Worm (Caenorhabditis elegans) whole organism, L4 larva: Measurements from ENCODE around the gene fbxa-220.

ENCODE experiments used
- R02D3.7 ChIP-seq: fragments of 150-350 bp; sonication (generic microtip); optimal IDR thresholded peaks from 3 replicates; lab custom pipeline; 2014; ENCODE audit warnings: missing biosample characterization, missing genetic modification characterization
- T26A8.4 ChIP-seq: fragments of 200-800 bp; sonication (Bioruptor generic); IDR thresholded peaks from 2 replicates; pipeline ENCODE4 v1.3.6; 2022; ENCODE audit warnings: missing genetic modification characterization, missing compliant biosample characterization
- Y48G9A.11 ChIP-seq: fragments of 200-800 bp; sonication (Bioruptor generic); IDR thresholded peaks from 2 replicates; pipeline ENCODE4 v1.3.6; 2022; ENCODE audit warnings: missing genetic modification reagents, missing genetic modification characterization, missing compliant biosample characterization
- aha-1 ChIP-seq: fragments of 150-350 bp; peaks from one replicate; lab custom pipeline; 2014; ENCODE audit warnings: missing biosample characterization, missing genetic modification characterization
- ama-1 ChIP-seq: fragments of 150-350 bp; optimal IDR thresholded peaks from 2 replicates; lab custom pipeline; 2014; ENCODE audit warnings: inconsistent platforms, mixed read lengths
- arid-1 ChIP-seq: fragments of 200-800 bp; sonication (Bioruptor generic); conservative IDR thresholded peaks from 2 replicates; pipeline ENCODE4 v1.3.6; 2022; ENCODE audit warnings: missing genetic modification reagents, missing genetic modification characterization, missing compliant biosample characterization
- attf-4 ChIP-seq: sonication (generic microtip); optimal IDR thresholded peaks from 3 replicates; lab custom pipeline; 2017; ENCODE audit warnings: missing biosample characterization, missing genetic modification characterization
- ceh-44 ChIP-seq: fragments of 200-800 bp; sonication (Bioruptor generic); IDR thresholded peaks from 2 replicates; pipeline ENCODE4 v1.3.6; 2022; ENCODE audit warnings: missing genetic modification reagents, missing genetic modification characterization, missing compliant biosample characterization
- cey-2 ChIP-seq: sonication (generic microtip); optimal IDR thresholded peaks from 3 replicates; lab custom pipeline; 2017; ENCODE audit warnings: missing genetic modification characterization, mild to moderate bottlenecking, missing compliant biosample characterization, antibody characterized with exemption, borderline replicate concordance; ENCODE audit not compliant: insufficient read depth
- daf-12 ChIP-seq: fragments of 150-350 bp; optimal IDR thresholded peaks from 2 replicates; lab custom pipeline; 2014; ENCODE audit warnings: missing biosample characterization, missing genetic modification reagents, missing genetic modification characterization
- daf-19 ChIP-seq: fragments of 200-800 bp; sonication (Bioruptor generic); conservative IDR thresholded peaks from 2 replicates; pipeline ENCODE4 v1.3.6; 2022; ENCODE audit warnings: missing genetic modification characterization, missing compliant biosample characterization
- dmd-6 ChIP-seq: fragments of 200-800 bp; sonication (Bioruptor generic); IDR thresholded peaks from 2 replicates; pipeline ENCODE4 v1.3.6; 2022; ENCODE audit warnings: missing genetic modification reagents, missing genetic modification characterization, missing compliant biosample characterization
- dmd-8 ChIP-seq: fragments of 200-800 bp; sonication (Bioruptor generic); IDR thresholded peaks from 2 replicates; pipeline ENCODE4 v1.3.6; 2022; ENCODE audit warnings: missing genetic modification characterization, missing compliant biosample characterization
- duxl-1 ChIP-seq: sonication (generic microtip); optimal IDR thresholded peaks from 2 replicates; lab custom pipeline; 2016; ENCODE audit warnings: mild to moderate bottlenecking, missing genetic modification characterization, moderate library complexity, missing compliant biosample characterization; ENCODE audit not compliant: poor library complexity
- dve-1 ChIP-seq: sonication (generic microtip); optimal IDR thresholded peaks from 2 replicates; lab custom pipeline; 2017; ENCODE audit warnings: antibody characterized with exemption, mild to moderate bottlenecking, missing genetic modification characterization, missing compliant biosample characterization; ENCODE audit not compliant: insufficient read depth
- egl-43 ChIP-seq: fragments of 200-800 bp; sonication (Bioruptor generic); IDR thresholded peaks from 2 replicates; pipeline ENCODE4 v1.3.6; 2022; ENCODE audit warnings: missing genetic modification reagents, missing genetic modification characterization, missing compliant biosample characterization
- fkh-10 ChIP-seq: fragments of 150-350 bp; optimal IDR thresholded peaks from 2 replicates; lab custom pipeline; 2014; ENCODE audit warnings: missing biosample characterization, missing genetic modification reagents, missing genetic modification characterization
- hif-1 ChIP-seq, 2 experiments: sonication (generic microtip); optimal IDR thresholded peaks; 2 replicates each; lab custom pipeline; 2016 to 2017; ENCODE audit warnings: missing compliant biosample characterization in 2 of 2, missing genetic modification characterization in 2 of 2, missing genetic modification reagents in 2 of 2, missing genotype in 2 of 2, mild to moderate bottlenecking in 1 of 2
- jun-1 ChIP-seq: fragments of 150-350 bp; optimal IDR thresholded peaks from 2 replicates; lab custom pipeline; 2014; ENCODE audit warnings: missing biosample characterization, missing genetic modification reagents, missing genetic modification characterization
- lin-1 ChIP-seq: fragments of 200-800 bp; sonication (Bioruptor generic); IDR thresholded peaks from 2 replicates; pipeline ENCODE4 v1.3.6; 2022; ENCODE audit warnings: missing genetic modification reagents, missing genetic modification characterization, missing compliant biosample characterization
- lin-38 ChIP-seq: fragments of 200-800 bp; sonication (Bioruptor generic); IDR thresholded peaks from 2 replicates; pipeline ENCODE4 v1.3.6; 2022; ENCODE audit warnings: missing genetic modification reagents, missing genetic modification characterization, missing compliant biosample characterization
- mes-2 ChIP-seq: sonication (generic microtip); optimal IDR thresholded peaks from 2 replicates; lab custom pipeline; 2016; ENCODE audit warnings: missing genotype, mild to moderate bottlenecking, missing genetic modification characterization, missing compliant biosample characterization; ENCODE audit not compliant: poor library complexity, severe bottlenecking
- mxl-3 ChIP-seq: fragments of 200-800 bp; sonication (Bioruptor generic); optimal IDR thresholded peaks from 2 replicates; lab custom pipeline; 2018; ENCODE audit warnings: mild to moderate bottlenecking, missing genetic modification characterization, missing compliant biosample characterization
- nhr-10 ChIP-seq: fragments of 150-350 bp; optimal IDR thresholded peaks from 2 replicates; lab custom pipeline; 2014; ENCODE audit warnings: missing biosample characterization, missing genetic modification characterization
- nhr-237 ChIP-seq: sonication (generic microtip); optimal IDR thresholded peaks from 2 replicates; lab custom pipeline; 2017; ENCODE audit warnings: missing biosample characterization, missing genetic modification characterization
- nhr-25 ChIP-seq: sonication (generic microtip); optimal IDR thresholded peaks from 2 replicates; lab custom pipeline; 2017; ENCODE audit warnings: missing genetic modification characterization, mild to moderate bottlenecking, missing compliant biosample characterization, antibody characterized with exemption, moderate library complexity, borderline replicate concordance; ENCODE audit not compliant: insufficient read depth
- nhr-42 ChIP-seq: fragments of 200-800 bp; sonication (Bioruptor generic); IDR thresholded peaks from 2 replicates; pipeline ENCODE4 v1.3.6; 2022; ENCODE audit warnings: missing genetic modification characterization, missing compliant biosample characterization
- nhr-77 ChIP-seq: fragments of 150-350 bp; optimal IDR thresholded peaks from 2 replicates; lab custom pipeline; 2014; ENCODE audit warnings: missing biosample characterization, missing genetic modification characterization
- pha-4 ChIP-seq, 2 experiments: fragments of 150-350 bp in 1 of 2; fragments of 200-800 bp in 1 of 2; sonication (Bioruptor generic) in 1 of 2; IDR thresholded peaks in 1 of 2; optimal IDR thresholded peaks in 1 of 2; 2 replicates each; pipeline versions ENCODE4 v1.3.6 to Lab custom; 2014 to 2022; ENCODE audit warnings: missing genetic modification characterization in 2 of 2, missing genetic modification reagents in 2 of 2, missing biosample characterization in 1 of 2, missing compliant biosample characterization in 1 of 2
- rbr-2 ChIP-seq: sonication (generic microtip); optimal IDR thresholded peaks from 2 replicates; lab custom pipeline; 2016; ENCODE audit warnings: missing genotype, missing genetic modification characterization, missing compliant biosample characterization
- set-16 ChIP-seq: fragments of 200-800 bp; sonication (Bioruptor generic); IDR thresholded peaks from 2 replicates; pipeline ENCODE4 v1.3.6; 2022; ENCODE audit warnings: missing genetic modification reagents, missing genetic modification characterization, missing compliant biosample characterization
- snpc-4 ChIP-seq: fragments of 150-350 bp; optimal IDR thresholded peaks from 2 replicates; lab custom pipeline; 2014; ENCODE audit warnings: missing biosample characterization, missing genetic modification characterization
- tag-97 ChIP-seq: fragments of 200-800 bp; sonication (Bioruptor generic); IDR thresholded peaks from 2 replicates; pipeline ENCODE4 v1.3.6; 2022; ENCODE audit warnings: missing genetic modification characterization, missing compliant biosample characterization
- tra-1 ChIP-seq: fragments of 200-800 bp; sonication (Bioruptor generic); IDR thresholded peaks from 2 replicates; pipeline ENCODE4 v1.3.6; 2022; ENCODE audit warnings: missing genetic modification reagents, missing genetic modification characterization, missing compliant biosample characterization
- unc-130 ChIP-seq: sonication (generic microtip); optimal IDR thresholded peaks from 2 replicates; lab custom pipeline; 2016; ENCODE audit warnings: missing genetic modification reagents, missing genetic modification characterization, missing compliant biosample characterization
- unc-39 ChIP-seq: sonication (generic microtip); optimal IDR thresholded peaks from 2 replicates; lab custom pipeline; 2017; ENCODE audit warnings: missing biosample characterization, missing genetic modification characterization
- unc-62 ChIP-seq, 3 experiments: fragments of 150-350 bp in 1 of 3; sonication (generic microtip); optimal IDR thresholded peaks in 2 of 3; peaks in 1 of 3; 1 replicate in 1 of 3; 2 replicates in 2 of 3; lab custom pipeline; 2014 to 2017; ENCODE audit warnings: missing biosample characterization in 3 of 3, missing genetic modification characterization in 3 of 3, missing genetic modification reagents in 3 of 3, missing genotype in 1 of 3
- zip-11 ChIP-seq: fragments of 200-800 bp; sonication (Bioruptor generic); IDR thresholded peaks from 2 replicates; pipeline ENCODE4 v1.3.6; 2022; ENCODE audit warnings: missing genetic modification characterization, missing compliant biosample characterization

Gene fbxa-220

ce11 chrIII:11478468-11479363, 5.3 kb downstream of the fbxa-220 start:
- TF ChIP-seq Y48G9A.11 (no peak), cey-2 (tag; lab: Kevin White, UChicago) (no peak), dve-1 (tag; lab: Kevin White, UChicago) (no peak), egl-43 (0 out of 2 replicates have a peak, but pooled peaks have one; percentile 4), nhr-42 (0 out of 2 replicates have a peak, but pooled peaks have one; percentile 35), T26A8.4 (no peak), fkh-10 (no peak), daf-19 (GFP tag; lab: Robert Waterston, UW) (no peak), jun-1 (no peak), lin-1 (GFP tag; lab: Robert Waterston, UW) (no peak), rbr-2 (tag; lab: Kevin White, UChicago) (no peak), unc-130 (no peak), tra-1 (GFP tag; lab: Robert Waterston, UW) (no peak), ceh-44 (GFP tag; lab: Robert Waterston, UW) (0 out of 2 replicates have a peak, but pooled peaks have one; percentile 4), dmd-6 (GFP tag; lab: Robert Waterston, UW) (no peak), mxl-3 (GFP tag; lab: Kevin White, UChicago) (peak; percentile 46), hif-1 (tag; optimal IDR thresholded peaks at IDR 0.05; lab: Kevin White, UChicago) (no peak), unc-62 (GFP tag; optimal IDR thresholded peaks at IDR 0.05 in 1 of 2; lab: Kevin White, UChicago) (peak in 1 of 2 experiments; percentile 26), unc-62 (tag; optimal IDR thresholded peaks at IDR 0.05; lab: Kevin White, UChicago) (no peak), mes-2 (no peak), arid-1 (GFP tag; lab: Robert Waterston, UW) (no peak), nhr-77 (tag; lab: Kevin White, UChicago) (no peak), tag-97 (GFP tag; lab: Robert Waterston, UW) (no peak), zip-11 (GFP tag; lab: Robert Waterston, UW) (no peak), set-16 (0 out of 2 replicates have a peak, but pooled peaks have one; percentile 22), daf-12 (tag; lab: Kevin White, UChicago) (no peak), nhr-25 (peak; percentile 42), nhr-10 (tag; lab: Kevin White, UChicago) (no peak)

ce11 chrIII:11477307-11477706, 6.7 kb downstream of the fbxa-220 start:
- TF ChIP-seq lin-38 (peak; percentile 49), snpc-4 (tag; lab: Kevin White, UChicago) (no peak), set-16 (peak; percentile 90), ama-1 (lab: Kevin White, UChicago) (no peak), R02D3.7 (no peak)

ce11 chrIII:11474674-11475306, 9.2 kb downstream of the fbxa-220 start:
- TF ChIP-seq pha-4 (GFP tag; IDR thresholded peaks at IDR 0.05; lab: Robert Waterston, UW) (peak; percentile 33; the same call in 1 of the 2 replicates), pha-4 (tag; optimal IDR thresholded peaks at IDR 0.05; lab: Kevin White, UChicago) (no peak), set-16 (peak; percentile 85), attf-4 (tag; lab: Kevin White, UChicago) (no peak), duxl-1 (tag; lab: Kevin White, UChicago) (no peak), tra-1 (GFP tag; lab: Robert Waterston, UW) (no peak), rbr-2 (tag; lab: Kevin White, UChicago) (no peak), nhr-237 (no peak), lin-38 (no peak), aha-1 (peak; percentile 87), unc-39 (tag; lab: Kevin White, UChicago) (no peak), dmd-8 (GFP tag; lab: Robert Waterston, UW) (no peak), ama-1 (lab: Kevin White, UChicago) (no peak)
